Fruit fly (Drosophila melanogaster): ENCODE results near the gene CG42658.

Gene CG42658

DNA sequence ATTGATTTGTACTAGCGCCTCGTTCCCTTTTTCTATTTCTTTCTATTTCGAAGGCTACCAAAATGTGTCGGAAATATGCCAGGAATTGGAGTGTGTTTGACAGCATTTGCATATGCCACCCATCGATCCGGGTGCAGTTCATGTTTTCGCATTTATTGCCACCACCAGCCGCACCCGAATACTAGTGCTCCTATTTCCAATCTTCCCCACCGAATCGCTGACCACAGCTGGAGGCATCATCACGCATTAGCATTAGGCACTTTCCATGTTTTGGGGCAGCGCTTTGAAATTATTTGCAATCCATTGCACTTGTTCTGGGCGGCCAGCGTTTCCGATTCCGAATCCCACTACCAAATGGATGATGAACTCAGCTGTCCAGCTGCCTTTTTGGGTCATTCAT, at the start of gene CG42658:
Gene CG42658, minus strand, starts transcription at position 101 of the 400 bp plus-strand sequence.
- no peak for TF ChIP-seq CG8478 (optimal IDR thresholded peaks at IDR 0.05)
- TF ChIP-seq CTCF (optimal IDR thresholded peaks at IDR 0.05), result no peak

DNA sequence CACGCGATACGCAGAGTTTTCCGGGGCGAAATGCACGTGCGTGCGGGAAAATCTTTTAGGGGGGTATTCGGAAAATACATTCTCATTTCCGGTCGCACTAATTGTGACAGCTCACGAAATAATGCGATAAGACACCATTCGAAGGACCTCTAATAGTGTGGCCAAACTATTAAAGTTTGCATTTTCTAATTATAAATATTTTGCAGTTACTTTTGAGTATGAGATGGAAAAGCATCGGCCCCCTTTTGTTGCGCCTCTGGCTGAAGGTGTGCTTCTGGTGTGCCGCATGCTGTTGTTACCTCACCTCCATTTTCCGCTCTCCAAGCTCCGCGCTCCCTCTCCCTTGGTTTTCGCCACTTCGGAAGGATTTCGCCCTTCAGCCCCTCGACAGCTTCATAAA, 26.5 kb upstream of the CG42658 start:
- TF ChIP-seq CTCF (optimal IDR thresholded peaks at IDR 0.05) (no peak), CG8478 (optimal IDR thresholded peaks at IDR 0.05) (no peak)

DNA sequence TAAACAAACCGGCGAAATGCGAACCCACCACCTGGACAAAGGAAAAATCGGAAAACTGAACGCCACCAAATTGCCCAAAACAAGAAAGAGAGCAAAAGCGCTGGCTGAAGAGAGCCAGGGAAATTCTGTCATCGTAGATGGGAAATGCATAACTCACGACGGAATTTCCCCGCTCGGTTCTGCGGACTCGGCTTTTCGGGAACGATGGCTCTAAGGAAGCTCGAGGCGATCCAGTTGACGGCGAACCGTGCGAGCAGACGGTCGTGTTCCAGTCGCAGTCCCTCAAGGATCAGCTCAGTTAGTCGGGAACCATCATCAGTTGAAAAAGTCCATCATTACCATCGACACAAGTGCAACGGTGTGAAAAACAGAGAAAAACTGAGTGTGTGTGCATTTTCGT, 23.7 kb upstream of the CG42658 start, which contains the start of gene eys:
Gene eys, plus strand, starts transcription at position 232 of the 400 bp plus-strand sequence.
- no peak for TF ChIP-seq CTCF (optimal IDR thresholded peaks at IDR 0.05)
- no peak for TF ChIP-seq CG8478 (optimal IDR thresholded peaks at IDR 0.05)

DNA sequence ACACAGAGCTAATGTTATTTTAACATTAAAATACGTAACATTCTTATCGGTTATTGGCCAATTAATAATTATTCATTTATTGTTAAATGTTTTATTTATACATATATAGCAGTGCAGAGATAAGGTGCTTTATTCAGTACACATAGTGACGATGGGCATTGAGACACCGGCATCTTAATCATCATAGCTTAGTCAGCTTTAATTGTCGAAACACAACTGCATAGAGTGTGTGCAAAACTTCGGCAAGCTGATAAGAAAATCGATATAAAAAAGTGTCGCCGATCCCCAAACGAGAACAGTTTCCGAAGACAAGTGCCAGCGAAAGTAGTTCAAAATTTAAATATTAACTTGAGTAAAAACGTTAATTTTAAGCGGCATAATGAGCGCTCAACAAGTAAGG, 19.9 kb upstream of the CG42658 start, which contains the start of gene CG16995:
Gene CG16995, plus strand, starts transcription at position 301 of the 400 bp plus-strand sequence.
- TF ChIP-seq CG8478 (optimal IDR thresholded peaks at IDR 0.05) (no peak), CTCF (optimal IDR thresholded peaks at IDR 0.05) (no peak)

DNA sequence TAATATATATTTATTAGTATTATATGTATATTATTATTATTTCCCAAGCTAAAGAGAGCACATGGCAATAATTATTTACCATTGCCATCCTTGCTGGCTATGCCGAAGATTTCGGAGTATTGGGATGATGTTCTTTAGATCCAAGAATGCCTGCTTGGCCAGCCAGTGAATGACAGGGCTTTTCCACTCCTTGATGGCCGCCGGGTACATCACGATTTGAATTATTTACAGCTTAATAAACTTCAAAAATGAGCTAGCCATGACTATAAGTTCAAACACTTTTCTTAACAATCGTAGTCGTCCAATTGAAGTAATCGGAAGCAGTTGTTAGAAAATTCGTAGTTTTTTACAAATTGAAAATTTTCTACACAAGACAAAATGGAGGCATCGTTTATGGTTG, 12.1 kb upstream of the CG42658 start, which contains the start of gene CG31949:
Gene CG31949, plus strand, starts transcription at position 301 of the 400 bp plus-strand sequence.
- TF ChIP-seq CG8478 (optimal IDR thresholded peaks at IDR 0.05), result no peak
- TF ChIP-seq CTCF (optimal IDR thresholded peaks at IDR 0.05), result no peak

DNA sequence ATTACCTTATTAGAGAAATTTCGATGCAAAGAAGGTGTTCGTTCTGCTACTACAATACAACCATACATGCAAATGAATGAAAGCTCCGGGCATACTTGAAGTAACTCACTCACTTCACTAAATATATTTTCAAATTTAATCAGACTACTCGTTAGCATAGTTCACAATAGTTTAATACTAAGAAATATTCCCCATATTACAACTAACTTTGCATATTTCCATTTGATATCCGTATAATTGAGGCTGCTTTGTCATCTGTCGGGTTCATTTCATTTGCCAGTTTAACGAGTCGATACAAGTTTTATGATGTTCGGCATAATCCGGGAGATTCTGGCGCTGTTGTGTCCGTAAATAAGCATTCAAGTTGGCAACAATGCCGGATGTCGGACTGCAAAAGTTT, 2.9 kb upstream of the CG42658 start, which contains the start of gene robl22E:
Gene robl22E, minus strand, starts transcription at position 101 of the 400 bp plus-strand sequence.
- no peak for TF ChIP-seq CG8478 (optimal IDR thresholded peaks at IDR 0.05)
- TF ChIP-seq CTCF (optimal IDR thresholded peaks at IDR 0.05), result no peak

DNA sequence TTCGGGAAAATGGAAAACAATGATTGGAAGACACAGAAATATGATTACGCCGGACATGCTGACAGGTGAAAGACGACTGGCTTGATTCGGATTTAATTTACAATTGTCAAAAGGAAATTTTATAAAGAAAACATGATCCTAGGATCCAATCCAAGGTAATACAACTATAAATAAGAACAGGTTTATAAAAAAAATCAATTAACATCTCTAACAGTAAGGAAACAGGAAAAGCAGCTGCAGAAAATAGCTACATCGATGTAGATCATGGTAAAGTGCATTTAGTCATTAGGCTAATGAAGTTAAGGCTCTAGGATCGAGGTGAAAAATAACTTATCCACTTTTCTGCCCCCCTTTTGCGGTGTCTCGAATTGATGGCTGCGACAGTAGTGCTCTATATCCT, 1.6 kb upstream of the CG42658 start, which contains the start of gene CG17237:
Gene CG17237, minus strand, starts transcription at position 101 of the 400 bp plus-strand sequence.
- TF ChIP-seq CTCF (optimal IDR thresholded peaks at IDR 0.05) (no peak), CG8478 (optimal IDR thresholded peaks at IDR 0.05) (no peak)

DNA sequence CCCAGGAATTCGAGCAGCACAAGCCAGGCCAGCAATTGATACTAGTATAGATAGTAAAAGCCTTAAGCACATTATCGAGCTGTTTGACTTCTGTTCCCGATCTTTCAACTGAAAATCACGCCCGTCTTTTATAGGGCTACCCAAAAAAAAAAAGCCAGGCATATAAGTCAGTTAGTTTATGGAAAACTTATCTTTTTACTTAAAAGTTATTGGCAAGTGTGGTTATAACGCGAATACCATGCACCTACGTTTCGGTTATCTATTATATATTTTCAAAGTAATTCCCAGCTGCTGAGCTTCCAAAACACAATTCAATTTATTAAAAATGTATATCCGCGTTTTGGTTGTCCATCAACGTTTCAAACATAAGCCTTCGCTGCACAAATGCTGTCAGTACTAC, 934 bp downstream of the CG42658 start, which contains the start of gene CG31681:
Gene CG31681, minus strand, starts transcription at position 101 of the 400 bp plus-strand sequence.
- no peak for TF ChIP-seq CG8478 (optimal IDR thresholded peaks at IDR 0.05)
- no peak for TF ChIP-seq CTCF (optimal IDR thresholded peaks at IDR 0.05)

DNA sequence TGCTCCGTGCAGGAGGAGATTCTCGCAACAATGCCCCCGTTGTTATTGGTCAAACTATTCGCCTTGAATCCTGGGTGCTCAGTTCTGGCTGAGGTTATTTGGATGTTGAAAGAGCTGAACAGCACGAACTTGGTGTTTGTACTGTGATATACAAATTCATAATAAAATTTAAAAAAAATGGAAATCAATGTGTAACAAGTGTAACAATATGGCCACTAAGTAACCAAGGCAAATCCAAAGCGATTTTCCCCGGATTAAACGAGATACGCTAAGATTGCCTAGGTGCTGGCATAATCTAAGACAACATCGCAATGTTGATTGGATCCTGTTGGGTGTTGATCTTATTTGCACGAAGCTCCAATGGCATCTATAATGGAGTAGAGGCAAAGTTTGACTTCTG, 2.8 kb downstream of the CG42658 start, which contains the start of gene CG4271:
Gene CG4271, plus strand, starts transcription at position 301 of the 400 bp plus-strand sequence.
- no peak for TF ChIP-seq CTCF (optimal IDR thresholded peaks at IDR 0.05)
- no peak for TF ChIP-seq CG8478 (optimal IDR thresholded peaks at IDR 0.05)

DNA sequence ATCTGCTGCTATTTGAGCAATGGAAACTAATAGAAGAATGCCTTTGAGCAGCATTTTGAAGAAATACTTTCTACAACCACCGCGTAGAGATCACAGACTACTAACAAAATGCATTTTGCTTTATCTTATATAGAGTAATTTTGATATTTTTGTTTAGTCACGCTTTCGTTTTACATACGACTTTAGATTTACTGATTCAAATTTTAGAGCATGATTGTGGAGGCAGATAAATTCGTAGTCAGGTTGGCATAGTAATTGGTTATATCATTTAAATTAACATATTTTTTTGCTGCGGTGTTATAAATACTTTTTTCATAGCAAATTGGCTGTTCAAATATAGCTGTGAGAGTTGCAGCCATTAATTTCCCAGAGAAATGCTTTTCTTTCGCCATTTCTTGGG, 18.7 kb downstream of the CG42658 start, which contains the start of gene CG17242:
Gene CG17242, minus strand, starts transcription at position 101 of the 400 bp plus-strand sequence.
- TF ChIP-seq CTCF (optimal IDR thresholded peaks at IDR 0.05) (no peak), CG8478 (optimal IDR thresholded peaks at IDR 0.05) (no peak)

DNA sequence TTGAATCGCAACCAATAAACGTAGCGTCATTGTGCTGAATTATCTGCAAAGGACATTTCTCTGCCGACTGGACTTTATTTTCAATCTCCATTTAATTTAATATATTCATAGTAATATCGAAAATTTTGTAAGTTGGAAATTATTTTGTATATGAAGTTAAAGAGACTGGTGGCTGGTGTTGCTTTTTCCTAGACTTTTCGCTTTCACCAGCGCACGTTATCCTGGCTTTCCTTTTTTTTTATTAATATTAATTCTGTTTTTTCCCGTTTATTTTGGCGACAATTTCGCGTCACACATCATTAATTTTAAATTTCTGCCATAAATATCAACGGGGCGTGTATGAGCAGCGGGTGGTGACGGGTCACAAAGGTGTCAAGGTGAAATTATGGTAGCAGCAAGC, 22.5 kb downstream of the CG42658 start, which contains the start of gene CG34049:
Gene CG34049, minus strand, starts transcription at position 101 of the 400 bp plus-strand sequence.
- TF ChIP-seq CTCF (optimal IDR thresholded peaks at IDR 0.05) (no peak), CG8478 (optimal IDR thresholded peaks at IDR 0.05) (no peak)

DNA sequence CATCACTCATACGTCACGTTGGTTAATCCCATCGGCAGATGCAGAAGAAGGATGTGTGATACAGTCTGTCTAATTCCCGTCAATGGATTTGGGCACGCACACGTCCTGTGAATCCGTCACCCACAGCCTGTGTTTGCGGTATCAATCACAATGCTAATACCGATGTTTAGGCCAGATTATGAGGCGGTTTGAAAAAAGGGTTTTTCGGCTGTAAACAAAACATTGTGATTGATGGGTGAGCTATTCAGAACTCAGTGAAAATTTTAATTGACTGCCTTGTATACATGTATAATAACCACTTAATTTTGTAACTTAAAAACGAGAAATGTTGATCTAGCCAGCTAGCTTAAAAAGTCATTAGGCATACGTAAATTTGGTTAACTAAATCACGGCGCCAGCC, 24.6 kb downstream of the CG42658 start, which contains the start of gene CG4270:
Gene CG4270, plus strand, starts transcription at position 301 of the 400 bp plus-strand sequence.
- TF ChIP-seq CTCF (optimal IDR thresholded peaks at IDR 0.05), result no peak
- TF ChIP-seq CG8478 (optimal IDR thresholded peaks at IDR 0.05), result no peak

DNA sequence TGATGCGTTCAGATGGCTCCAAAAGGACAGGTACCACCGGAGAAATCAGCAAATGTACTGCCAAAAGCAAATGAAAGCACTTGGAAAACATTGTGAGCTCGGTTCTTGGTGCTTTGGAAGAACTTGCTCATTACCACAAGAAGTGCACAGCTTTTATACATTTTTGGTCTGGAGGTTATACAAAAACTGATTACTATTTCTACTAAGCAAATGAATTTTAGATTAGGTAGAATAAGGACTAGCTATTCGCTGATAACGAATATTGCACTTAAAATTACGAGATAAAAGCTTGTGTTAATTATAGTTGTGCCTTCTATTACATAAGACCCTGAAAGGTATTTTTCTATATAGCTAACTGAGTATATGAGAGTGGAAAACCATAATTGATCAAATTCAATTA, 32.8 kb downstream of the CG42658 start, which contains the start of gene Send1:
Gene Send1, minus strand, starts transcription at position 101 of the 400 bp plus-strand sequence.
- no peak for TF ChIP-seq CTCF (optimal IDR thresholded peaks at IDR 0.05)
- TF ChIP-seq CG8478 (optimal IDR thresholded peaks at IDR 0.05), result no peak

DNA sequence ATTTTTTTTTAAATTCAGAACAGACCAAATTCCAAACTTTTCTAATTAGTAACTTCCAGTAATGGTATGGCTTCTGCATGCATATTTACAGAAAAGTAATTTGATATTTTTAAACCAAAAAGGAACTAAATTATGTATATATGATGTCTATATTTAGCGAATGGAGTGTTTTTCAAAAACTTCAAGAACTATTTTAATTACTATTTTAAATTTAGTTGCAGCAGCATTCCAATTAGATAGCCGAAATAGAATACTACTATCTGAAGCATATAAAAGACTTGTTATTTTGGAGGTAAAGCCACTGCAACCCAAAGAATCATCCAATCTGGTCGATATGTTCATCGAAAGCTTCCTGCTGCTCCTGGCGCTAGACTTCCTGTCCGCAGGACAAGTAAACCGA, 35.0 kb downstream of the CG42658 start, which contains the start of gene CG17234:
Gene CG17234, plus strand, starts transcription at position 301 of the 400 bp plus-strand sequence.
- no peak for TF ChIP-seq CG8478 (optimal IDR thresholded peaks at IDR 0.05)
- no peak for TF ChIP-seq CTCF (optimal IDR thresholded peaks at IDR 0.05)

DNA sequence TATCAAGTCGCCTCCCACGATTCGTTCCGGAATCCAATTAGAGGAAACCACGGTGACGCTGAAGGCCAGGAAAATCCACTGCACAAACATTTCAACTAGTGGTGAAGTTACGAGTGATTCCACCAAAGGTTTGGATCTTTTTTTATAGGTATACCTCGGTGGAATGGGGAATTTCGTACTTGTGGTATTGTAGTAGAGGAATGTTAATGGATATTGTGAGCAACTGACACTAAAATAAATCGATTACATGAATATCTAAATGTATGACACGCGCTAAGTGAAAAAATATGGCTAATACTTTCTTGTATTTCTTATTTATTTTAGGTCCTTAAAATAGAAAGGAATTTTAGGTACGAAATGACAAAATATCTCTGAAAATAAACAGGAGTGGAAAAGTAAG, 35.5 kb downstream of the CG42658 start, which contains the start of gene CG17239:
Gene CG17239, minus strand, starts transcription at position 101 of the 400 bp plus-strand sequence.
- TF ChIP-seq CTCF (optimal IDR thresholded peaks at IDR 0.05) (no peak), CG8478 (optimal IDR thresholded peaks at IDR 0.05) (no peak)

DNA sequence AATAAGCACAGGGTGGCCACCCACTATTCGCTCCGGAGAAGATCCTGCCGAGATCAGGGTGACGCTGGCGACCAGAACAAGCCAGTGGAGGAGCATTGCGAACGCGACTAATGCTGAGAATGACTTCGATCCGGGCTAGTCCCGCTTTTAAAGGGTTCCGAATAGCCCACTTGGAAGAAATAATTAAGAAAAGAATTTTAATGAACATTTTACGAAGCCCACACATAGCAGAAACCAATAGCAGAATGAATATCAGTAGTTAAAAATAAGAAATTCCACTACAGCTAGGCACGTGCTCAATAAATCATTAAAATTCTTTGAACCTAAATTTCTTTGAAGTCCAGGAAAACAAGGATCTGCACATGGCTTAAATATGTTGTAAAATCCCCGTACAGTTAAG, 36.5 kb downstream of the CG42658 start, which contains the start of gene Ser12:
Gene Ser12, minus strand, starts transcription at position 101 of the 400 bp plus-strand sequence.
- no peak for TF ChIP-seq CTCF (optimal IDR thresholded peaks at IDR 0.05)
- no peak for TF ChIP-seq CG8478 (optimal IDR thresholded peaks at IDR 0.05)

All from S2 (cell line).